Fruit fly (Drosophila melanogaster) whole organism, embryonic: ENCODE data around the gene Hs2st.

Experiments used
- Asciz ChIP-seq: fragments of 200-800 bp; sonication (Bioruptor generic); optimal IDR thresholded peaks from 2 replicates; lab custom pipeline; 2017; ENCODE audit warnings: missing biosample characterization, mild to moderate bottlenecking, missing genetic modification characterization, missing genetic modification reagents
- CG10274 ChIP-seq: fragments of 200-800 bp; sonication (Bioruptor generic); optimal IDR thresholded peaks from 3 replicates; lab custom pipeline; 2017; ENCODE audit warnings: missing biosample characterization, mild to moderate bottlenecking, missing genetic modification characterization
- CG11504 ChIP-seq: fragments of 200-800 bp; sonication (Bioruptor generic); optimal IDR thresholded peaks from 3 replicates; lab custom pipeline; 2019; ENCODE audit warnings: missing biosample characterization, mild to moderate bottlenecking, missing genetic modification characterization, moderate library complexity
- CG11696 ChIP-seq: fragments of 200-800 bp; sonication (Bioruptor generic); IDR thresholded peaks from 2 replicates; pipeline ENCODE4 v1.3.6; 2022; ENCODE audit warnings: missing biosample characterization, missing genetic modification characterization
- CG12942 ChIP-seq: fragments of 200-800 bp; sonication (Bioruptor generic); optimal IDR thresholded peaks from 3 replicates; lab custom pipeline; 2016; ENCODE audit warnings: missing biosample characterization, missing genetic modification characterization
- CG14441 ChIP-seq: fragments of 200-800 bp; sonication (Bioruptor generic); IDR thresholded peaks from 2 replicates; pipeline ENCODE4 v1.3.6; 2022; ENCODE audit warnings: missing biosample characterization, missing genetic modification characterization
- CG14710 ChIP-seq: fragments of 200-800 bp; sonication (Bioruptor generic); optimal IDR thresholded peaks from 3 replicates; lab custom pipeline; 2019; ENCODE audit warnings: missing biosample characterization, mild to moderate bottlenecking, missing genetic modification characterization, moderate library complexity
- CG1602 ChIP-seq: fragments of 200-800 bp; sonication (Bioruptor generic); optimal IDR thresholded peaks from 3 replicates; lab custom pipeline; 2016; ENCODE audit warnings: missing biosample characterization, missing genetic modification characterization
- CG16813 ChIP-seq: fragments of 200-800 bp; sonication (Bioruptor generic); IDR thresholded peaks from 3 replicates; pipeline ENCODE4 v1.3.6; 2022; ENCODE audit warnings: missing biosample characterization, missing genetic modification characterization; ENCODE audit not compliant: partially characterized antibody
- CG18476 ChIP-seq: fragments of 200-800 bp; sonication (Bioruptor generic); optimal IDR thresholded peaks from 2 replicates; lab custom pipeline; 2016; ENCODE audit warnings: missing biosample characterization, mild to moderate bottlenecking, missing genetic modification characterization
- CG18599 ChIP-seq: fragments of 200-800 bp; sonication (Bioruptor generic); optimal IDR thresholded peaks from 3 replicates; lab custom pipeline; 2017; ENCODE audit warnings: missing biosample characterization, missing genetic modification characterization, mild to moderate bottlenecking, moderate library complexity, missing genetic modification reagents
- CG33557 ChIP-seq: fragments of 200-800 bp; sonication (Bioruptor generic); optimal IDR thresholded peaks from 2 replicates; lab custom pipeline; 2019; ENCODE audit warnings: missing biosample characterization, mild to moderate bottlenecking, missing genetic modification characterization, moderate library complexity
- CG34224 ChIP-seq: fragments of 200-800 bp; sonication (Bioruptor generic); IDR thresholded peaks from 3 replicates; pipeline ENCODE4 v1.3.6; 2022; ENCODE audit warnings: missing biosample characterization, missing genetic modification characterization; ENCODE audit not compliant: partially characterized antibody
- CG3726 ChIP-seq: fragments of 200-800 bp; sonication (Bioruptor generic); IDR thresholded peaks from 3 replicates; pipeline ENCODE4, ENCODE4 v1.3.6; 2022; ENCODE audit warnings: missing biosample characterization, missing genetic modification characterization
- CG3847 ChIP-seq: fragments of 200-800 bp; sonication (Bioruptor generic); IDR thresholded peaks from 2 replicates; pipeline ENCODE4 v1.3.6; 2022; ENCODE audit warnings: missing biosample characterization, missing genetic modification characterization
- CG4360 ChIP-seq: fragments of 200-800 bp; sonication (Bioruptor generic); IDR thresholded peaks from 2 replicates; pipeline ENCODE4 v1.3.6; 2022; ENCODE audit warnings: missing biosample characterization, missing genetic modification characterization
- CG4707 ChIP-seq: fragments of 200-800 bp; sonication (Bioruptor generic); optimal IDR thresholded peaks from 2 replicates; lab custom pipeline; 2018; ENCODE audit warnings: missing biosample characterization, mild to moderate bottlenecking, missing genetic modification characterization, moderate library complexity
- CG4730 ChIP-seq: fragments of 200-800 bp; sonication (Bioruptor generic); IDR thresholded peaks from 2 replicates; pipeline ENCODE4 v1.3.6; 2022; ENCODE audit warnings: missing biosample characterization, missing genetic modification characterization
- CG4820 ChIP-seq: fragments of 200-800 bp; sonication (Bioruptor generic); optimal IDR thresholded peaks from 3 replicates; lab custom pipeline; 2016; ENCODE audit warnings: missing biosample characterization, missing genetic modification characterization
- CrebB ChIP-seq: fragments of 200-800 bp; sonication (Bioruptor generic); optimal IDR thresholded peaks from 3 replicates; lab custom pipeline; 2018; ENCODE audit warnings: missing biosample characterization, mild to moderate bottlenecking, missing genetic modification characterization
- Dbx ChIP-seq: fragments of 200-800 bp; sonication (Bioruptor generic); IDR thresholded peaks from 3 replicates; pipeline ENCODE4 v1.3.6; 2022; ENCODE audit warnings: missing biosample characterization, missing genetic modification characterization
- Drgx ChIP-seq: fragments of 200-800 bp; sonication (Bioruptor generic); IDR thresholded peaks from 2 replicates; pipeline ENCODE4 v1.3.6; 2022; ENCODE audit warnings: missing biosample characterization, missing genetic modification characterization
- Elba2 ChIP-seq: fragments of 200-800 bp; sonication (Bioruptor generic); optimal IDR thresholded peaks from 3 replicates; lab custom pipeline; 2016; ENCODE audit warnings: missing biosample characterization, missing genetic modification characterization
- Fer2 ChIP-seq: fragments of 200-800 bp; sonication (Bioruptor generic); optimal IDR thresholded peaks from 2 replicates; lab custom pipeline; 2018; ENCODE audit warnings: missing biosample characterization, mild to moderate bottlenecking, missing genetic modification characterization, moderate library complexity
- Fer3 ChIP-seq: fragments of 200-800 bp; sonication (Bioruptor generic); optimal IDR thresholded peaks from 2 replicates; lab custom pipeline; 2018; ENCODE audit warnings: missing biosample characterization, mild to moderate bottlenecking, missing genetic modification characterization, moderate library complexity
- GATAe ChIP-seq: fragments of 200-800 bp; sonication (Bioruptor generic); conservative IDR thresholded peaks from 2 replicates; pipeline ENCODE4 v1.3.6; 2022; ENCODE audit warnings: missing biosample characterization, missing genetic modification characterization
- Jarid2 ChIP-seq: fragments of 200-800 bp; sonication (Bioruptor generic); optimal IDR thresholded peaks from 3 replicates; lab custom pipeline; 2017; ENCODE audit warnings: mild to moderate bottlenecking, missing biosample characterization, missing genetic modification reagents, missing genetic modification characterization
- NC2β ChIP-seq: fragments of 200-800 bp; sonication (Bioruptor generic); optimal IDR thresholded peaks from 2 replicates; lab custom pipeline; 2016; ENCODE audit warnings: missing biosample characterization, missing genetic modification characterization
- NFAT ChIP-seq: fragments of 200-800 bp; sonication (Bioruptor generic); IDR thresholded peaks from 2 replicates; pipeline ENCODE4 v1.3.6; 2022; ENCODE audit warnings: missing biosample characterization, missing genetic modification characterization
- Ssrp ChIP-seq: fragments of 200-800 bp; sonication (Bioruptor generic); optimal IDR thresholded peaks from 2 replicates; lab custom pipeline; 2018; ENCODE audit warnings: missing biosample characterization, mild to moderate bottlenecking, missing genetic modification characterization, moderate library complexity
- Xrp1 ChIP-seq: fragments of 200-800 bp; sonication (Bioruptor generic); IDR thresholded peaks from 2 replicates; pipeline ENCODE4 v1.3.6; 2022; ENCODE audit warnings: missing biosample characterization, missing genetic modification characterization
- ase ChIP-seq: fragments of 200-800 bp; sonication (Bioruptor generic); IDR thresholded peaks from 3 replicates; pipeline ENCODE4 v1.3.6; 2022; ENCODE audit warnings: missing biosample characterization, missing genetic modification characterization
- cad ChIP-seq: fragments of >200 bp; optimal IDR thresholded peaks from 2 replicates; lab custom pipeline; 2017; ENCODE audit warnings: missing biosample characterization, missing genetic modification characterization
- crol ChIP-seq: fragments of 200-800 bp; sonication (Bioruptor generic); IDR thresholded peaks from 2 replicates; pipeline ENCODE4 v1.3.6; 2022; ENCODE audit warnings: missing biosample characterization, missing genetic modification characterization
- eyg ChIP-seq: fragments of 200-800 bp; sonication (Bioruptor generic); optimal IDR thresholded peaks from 3 replicates; lab custom pipeline; 2016; ENCODE audit warnings: missing biosample characterization, missing genetic modification characterization
- ind ChIP-seq: fragments of 200-800 bp; sonication (Bioruptor generic); optimal IDR thresholded peaks from 3 replicates; lab custom pipeline; 2016; ENCODE audit warnings: missing biosample characterization, missing genetic modification characterization
- kni ChIP-seq: fragments of 200-800 bp; sonication (Bioruptor generic); optimal IDR thresholded peaks from 3 replicates; lab custom pipeline; 2017; ENCODE audit warnings: mild to moderate bottlenecking, missing biosample characterization, missing genetic modification reagents, missing genetic modification characterization
- luna ChIP-seq: fragments of 200-800 bp; sonication (Bioruptor generic); optimal IDR thresholded peaks from 2 replicates; lab custom pipeline; 2016; ENCODE audit warnings: missing biosample characterization, missing genetic modification characterization
- mam ChIP-seq: fragments of 200-800 bp; sonication (Bioruptor generic); optimal IDR thresholded peaks from 3 replicates; lab custom pipeline; 2016; ENCODE audit warnings: missing biosample characterization, missing genetic modification characterization
- pum ChIP-seq: fragments of 200-800 bp; sonication (Bioruptor generic); optimal IDR thresholded peaks from 2 replicates; lab custom pipeline; 2016; ENCODE audit warnings: missing biosample characterization, missing genetic modification characterization
- rib ChIP-seq: fragments of 200-800 bp; sonication (Bioruptor generic); IDR thresholded peaks from 2 replicates; pipeline ENCODE4 v1.3.6; 2022; ENCODE audit warnings: missing biosample characterization, missing genetic modification characterization
- sens-2 ChIP-seq: fragments of 200-800 bp; sonication (Bioruptor generic); IDR thresholded peaks from 2 replicates; pipeline ENCODE4 v1.3.6; 2022; ENCODE audit warnings: missing biosample characterization, missing genetic modification characterization
- slbo ChIP-seq: fragments of 200-800 bp; sonication (Bioruptor generic); IDR thresholded peaks from 2 replicates; pipeline ENCODE4 v1.3.6; 2022; ENCODE audit warnings: missing biosample characterization, missing genetic modification characterization
- tap ChIP-seq: fragments of 200-800 bp; optimal IDR thresholded peaks from 3 replicates; lab custom pipeline; 2019; ENCODE audit warnings: missing biosample characterization, mild to moderate bottlenecking, missing genetic modification characterization, moderate library complexity
- tio ChIP-seq: fragments of 200-800 bp; sonication (Bioruptor generic); optimal IDR thresholded peaks from 2 replicates; lab custom pipeline; 2017; ENCODE audit warnings: missing biosample characterization, missing genetic modification characterization, inconsistent platforms
- tll ChIP-seq, 2 experiments: fragments of 200-800 bp in 1 of 2; fragments of >200 bp in 1 of 2; sonication (Bioruptor generic) in 1 of 2; optimal IDR thresholded peaks; 2 replicates each; lab custom pipeline; 2017 to 2019; ENCODE audit warnings: missing biosample characterization in 2 of 2, missing genetic modification characterization in 2 of 2, mild to moderate bottlenecking in 1 of 2, moderate library complexity in 1 of 2
- usp ChIP-seq: fragments of >200 bp; optimal IDR thresholded peaks from 2 replicates; lab custom pipeline; 2017; ENCODE audit warnings: missing biosample characterization, missing genetic modification characterization
- zen ChIP-seq: fragments of 200-800 bp; sonication (Bioruptor generic); optimal IDR thresholded peaks from 3 replicates; lab custom pipeline; 2018; ENCODE audit warnings: missing biosample characterization, mild to moderate bottlenecking, missing genetic modification characterization, moderate library complexity

The Hs2st gene

DNA sequence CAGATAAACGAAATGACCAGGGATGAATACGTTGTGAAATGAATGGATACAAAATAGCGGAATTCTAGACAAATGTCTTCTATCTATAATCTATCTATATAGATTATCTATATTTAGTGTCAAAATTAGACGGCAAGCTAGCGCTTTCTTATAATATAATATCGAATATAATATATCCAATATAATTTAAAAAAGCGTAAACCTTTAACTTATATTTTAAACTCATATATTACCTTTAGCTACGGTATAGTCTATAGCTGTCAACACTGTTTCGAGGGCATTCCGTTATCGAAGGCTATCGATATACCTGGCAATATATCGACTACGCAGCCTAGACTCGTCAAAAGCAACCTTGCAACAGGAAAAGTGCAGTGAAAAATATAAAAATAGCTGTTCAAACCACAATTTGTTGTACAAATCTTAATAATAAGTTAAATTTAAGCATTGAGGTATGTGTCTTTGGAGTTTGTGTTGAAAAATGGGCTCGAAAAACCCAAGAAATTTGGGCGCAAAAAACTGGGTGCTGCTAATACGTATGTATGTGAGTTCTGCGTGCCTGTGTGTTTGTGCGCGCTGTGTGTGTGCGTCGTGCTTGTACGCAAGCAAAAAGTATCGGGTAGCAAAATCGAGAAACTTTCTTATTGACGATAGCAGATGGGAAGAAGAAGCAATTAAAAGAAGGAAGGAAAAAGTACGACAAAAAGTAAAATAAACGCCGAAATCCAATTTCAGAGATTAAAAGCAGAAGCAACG lies 48.6 kb upstream of the Hs2st start, which contains the start of the genes swm and Ctu2 (continued):
- TF ChIP-seq sens-2 (GFP tag; lab: Robert Waterston, UW) (no peak), mam (GFP tag; lab: Kevin White, UChicago) (peak; percentile 20), NC2β (GFP tag; lab: Kevin White, UChicago) (no peak), CG14441 (GFP tag; lab: Robert Waterston, UW) (no peak), Ssrp (tag; lab: Kevin White, UChicago) (peak; percentile 70), cad (GFP tag; lab: Kevin White, UChicago) (no peak), CrebB (tag; lab: Kevin White, UChicago) (peak; percentile 9), CG4707 (GFP tag; lab: Kevin White, UChicago) (no peak), CG11696 (GFP tag; lab: Robert Waterston, UW) (no peak), CG3726 (GFP tag; lab: Robert Waterston, UW) (no peak), CG10274 (GFP tag; lab: Kevin White, UChicago) (no peak), eyg (GFP tag; lab: Kevin White, UChicago) (no peak), crol (GFP tag; lab: Robert Waterston, UW) (no peak), Asciz (GFP tag; lab: Kevin White, UChicago) (no peak), CG34224 (GFP tag; lab: Robert Waterston, UW) (peak; percentile 71), GATAe (GFP tag; lab: Robert Waterston, UW) (0 out of 2 replicates have a peak, but pooled peaks have one; percentile 24), CG33557 (GFP tag; lab: Kevin White, UChicago) (peak; percentile 58), kni (GFP tag; lab: Kevin White, UChicago) (no peak), Fer3 (peak; percentile 82), Jarid2 (GFP tag; lab: Kevin White, UChicago) (no peak), CG4730 (GFP tag; lab: Robert Waterston, UW) (no peak)

DNA sequence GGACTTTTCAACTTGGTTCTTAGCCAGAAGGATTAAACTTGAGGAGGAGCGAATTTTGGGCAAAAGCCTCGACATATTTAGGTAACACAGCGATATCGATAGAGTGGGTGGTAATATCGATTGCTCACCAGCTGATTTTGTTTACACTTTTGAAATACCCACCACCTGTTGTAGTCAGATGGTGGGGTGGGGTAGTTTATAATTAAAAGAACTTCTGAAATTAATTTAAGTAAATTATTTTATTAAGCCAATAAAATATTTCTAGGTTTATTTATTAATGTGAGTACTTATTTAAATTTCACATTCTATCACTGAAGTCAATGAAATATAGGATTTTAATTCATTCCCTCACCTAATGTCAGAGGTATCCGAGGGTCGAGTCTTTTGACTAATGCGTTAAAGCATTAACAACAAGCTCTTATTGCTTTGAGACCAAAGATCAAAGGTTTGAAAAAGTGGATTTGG lies 45.5 kb upstream of the Hs2st start, which contains the start of the genes CG10194 and CG18094:
TSS of gene CG10194 (minus strand) at position 108 of the 465 bp plus-strand sequence.
TSS of gene CG18094 (plus strand) at position 266 of the 465 bp plus-strand sequence.
- TF ChIP-seq CG4360 (no peak), zen (tag; lab: Kevin White, UChicago) (no peak), CG4820 (GFP tag; lab: Kevin White, UChicago) (no peak), ase (GFP tag; lab: Robert Waterston, UW) (no peak), NFAT (GFP tag; lab: Robert Waterston, UW) (no peak), CG16813 (GFP tag; lab: Robert Waterston, UW) (peak; percentile 44; the same call in 2 of the 3 replicates), Fer2 (tag; lab: Kevin White, UChicago) (no peak), ind (GFP tag; lab: Kevin White, UChicago) (peak; percentile 55), Xrp1 (GFP tag; lab: Robert Waterston, UW) (peak; percentile 30; the same call in 1 of the 2 replicates), CG14710 (tag; lab: Kevin White, UChicago) (peak; percentile 21), slbo (GFP tag; lab: Robert Waterston, UW) (peak; percentile 71), CG11504 (tag; lab: Kevin White, UChicago) (no peak), tll (GFP tag; optimal IDR thresholded peaks at IDR 0.05; lab: Kevin White, UChicago) (no peak), tap (tag; lab: Kevin White, UChicago) (no peak), CG18599 (no peak), CG3847 (GFP tag; lab: Robert Waterston, UW) (no peak), Jarid2 (GFP tag; lab: Kevin White, UChicago) (no peak), Elba2 (GFP tag; lab: Kevin White, UChicago) (no peak), rib (no peak), CG12942 (GFP tag; lab: Kevin White, UChicago) (no peak), CG3726 (GFP tag; lab: Robert Waterston, UW) (no peak), Drgx (GFP tag; lab: Robert Waterston, UW) (no peak; the same call in 1 of the 2 replicates), luna (no peak), Dbx (0 out of 3 replicates have a peak, but pooled peaks have one; percentile 35), tio (GFP tag; lab: Kevin White, UChicago) (no peak), CG1602 (GFP tag; lab: Kevin White, UChicago) (peak; percentile 39), usp (GFP tag; lab: Kevin White, UChicago) (no peak), CG18476 (GFP tag; lab: Kevin White, UChicago) (no peak), pum (GFP tag; lab: Kevin White, UChicago) (no peak)
